Worm (Caenorhabditis elegans): ENCODE data around the gene nhr-179.

nhr-179 gene

ce11 chrV:1607790-1608189, 10.9 kb downstream of the nhr-179 start, which contains the start of gene nhr-178:
Gene nhr-178 (minus strand): TSS chrV:1607953.
- TF ChIP-seq lin-40 (tag; optimal IDR thresholded peaks at IDR 0.05) (peak; percentile 40), K12H6.12 (tag; optimal IDR thresholded peaks at IDR 0.05) (no peak), nhr-80 (tag; optimal IDR thresholded peaks at IDR 0.05) (peak; percentile 84)

- peak; percentile 70 for TF ChIP-seq cebp-1 (GFP tag; IDR thresholded peaks at IDR 0.05)
- peak; percentile 86 for TF ChIP-seq cebp-1 (tag; optimal IDR thresholded peaks at IDR 0.05)
- TF ChIP-seq F57A8.1 (GFP tag; optimal IDR thresholded peaks at IDR 0.05), result no peak
These were observed 18.0 kb downstream of the nhr-179 start, which contains the start of gene F16B4.2 for ce11 chrV:1600561-1601088. Gene F16B4.2 (plus strand): TSS chrV:1601038.

ce11 chrV:1599088-1599487, 19.6 kb downstream of the nhr-179 start:
- TF ChIP-seq mcd-1 (GFP tag; IDR thresholded peaks at IDR 0.05) (peak; percentile 55), dox-1 (GFP tag; IDR thresholded peaks at IDR 0.05) (peak; percentile 49; the same call in 1 of the 2 replicates), ztf-18 (tag; optimal IDR thresholded peaks at IDR 0.05) (peak; percentile 90), nhr-80 (tag; optimal IDR thresholded peaks at IDR 0.05) (peak; percentile 32), hmg-20 (GFP tag; IDR thresholded peaks at IDR 0.05) (0 out of 2 replicates have a peak, but pooled peaks have one; percentile 24), attf-5 (GFP tag; optimal IDR thresholded peaks at IDR 0.05) (peak; percentile 31), egrh-3 (GFP tag; IDR thresholded peaks at IDR 0.05) (peak; percentile 53; the same call in 1 of the 2 replicates)

ce11 chrV:1594554-1595092, 24.0 kb downstream of the nhr-179 start:
- peak; percentile 25 for TF ChIP-seq lin-40 (tag; optimal IDR thresholded peaks at IDR 0.05)
- TF ChIP-seq egl-18 (GFP tag; IDR thresholded peaks at IDR 0.05), result no peak
- TF ChIP-seq hrde-1 (tag; optimal IDR thresholded peaks at IDR 0.05; ENCODE audit: borderline replicate concordance), result no peak

- TF ChIP-seq mcd-1 (GFP tag; IDR thresholded peaks at IDR 0.05) (no peak), ama-1 (optimal IDR thresholded peaks at IDR 0.05) (peak; percentile 48), ama-1 (GFP tag; optimal IDR thresholded peaks at IDR 0.05) (no peak), lin-26 (GFP tag; IDR thresholded peaks at IDR 0.05) (no peak)
These were observed 24.8 kb downstream of the nhr-179 start, which contains the start of gene F16B4.4 for ce11 chrV:1593799-1594420. Gene F16B4.4 (plus strand): TSS chrV:1594019.

ce11 chrV:1588128-1588527, 30.5 kb downstream of the nhr-179 start, which contains the start of gene F16B4.5:
Gene F16B4.5 (plus strand): TSS chrV:1588428.
- TF ChIP-seq C17E4.6 (GFP tag; IDR thresholded peaks at IDR 0.05) (no peak), nfyb-1 (GFP tag; IDR thresholded peaks at IDR 0.05) (no peak), rec-8 (tag; optimal IDR thresholded peaks at IDR 0.05) (no peak), cebp-1 (GFP tag; IDR thresholded peaks at IDR 0.05) (no peak), cebp-1 (tag; optimal IDR thresholded peaks at IDR 0.05) (no peak), cebp-2 (GFP tag; IDR thresholded peaks at IDR 0.05) (no peak)

- TF ChIP-seq madf-3 (GFP tag; IDR thresholded peaks at IDR 0.05) (no peak), egl-18 (GFP tag; IDR thresholded peaks at IDR 0.05) (no peak), lin-26 (GFP tag; IDR thresholded peaks at IDR 0.05) (no peak)
These were observed 31.8 kb downstream of the nhr-179 start, which contains the start of gene F16B4.6 for ce11 chrV:1586906-1587305. Gene F16B4.6 (plus strand): TSS chrV:1587206.

- TF ChIP-seq akir-1 (GFP tag; optimal IDR thresholded peaks at IDR 0.05) (no peak), ceh-58 (GFP tag; IDR thresholded peaks at IDR 0.05) (no peak), Y79H2A.3 (GFP tag; conservative IDR thresholded peaks at IDR 0.05) (no peak), chd-7 (tag; optimal IDR thresholded peaks at IDR 0.05) (no peak), madf-6 (GFP tag; IDR thresholded peaks at IDR 0.05) (no peak), pha-4 (tag; optimal IDR thresholded peaks at IDR 0.05) (no peak), lin-54 (GFP tag; optimal IDR thresholded peaks at IDR 0.05) (no peak), nfya-1 (tag; optimal IDR thresholded peaks at IDR 0.05; ENCODE audit: borderline replicate concordance, insufficient read depth) (no peak), rpc-1 (optimal IDR thresholded peaks at IDR 0.05) (no peak), rpc-1 (tag; optimal IDR thresholded peaks at IDR 0.05) (no peak), mcd-1 (GFP tag; IDR thresholded peaks at IDR 0.05) (no peak), ztf-3 (GFP tag; optimal IDR thresholded peaks at IDR 0.05) (no peak), B0261.1 (tag; optimal IDR thresholded peaks at IDR 0.05) (no peak), sptf-2 (GFP tag; optimal IDR thresholded peaks at IDR 0.05) (no peak)
These were observed 33.2 kb downstream of the nhr-179 start, which contains the start of gene F16B4.7 for ce11 chrV:1585411-1585810. Gene F16B4.7 (plus strand): TSS chrV:1585711.

All from whole organism, young adult.